Worm (Caenorhabditis elegans): ENCODE results near the gene poml-4.

- TF ChIP-seq nhr-47 (tag; optimal IDR thresholded peaks at IDR 0.05) (no peak), nhr-237 (tag; optimal IDR thresholded peaks at IDR 0.05) (no peak), pqm-1 (tag; optimal IDR thresholded peaks at IDR 0.05) (no peak), dsc-1 (tag; optimal IDR thresholded peaks at IDR 0.05) (no peak), elt-2 (tag; optimal IDR thresholded peaks at IDR 0.05) (no peak), nhr-11 (tag; optimal IDR thresholded peaks at IDR 0.05) (no peak), fos-1 (tag; optimal IDR thresholded peaks at IDR 0.05) (no peak), lin-15B (tag; optimal IDR thresholded peaks at IDR 0.05) (no peak), nhr-28 (tag; optimal IDR thresholded peaks at IDR 0.05) (no peak), jun-1 (tag; optimal IDR thresholded peaks at IDR 0.05) (no peak), unc-130 (tag; optimal IDR thresholded peaks at IDR 0.05) (no peak)
Observed at ce11 chrII:1586305-1586704, 45.6 kb downstream of the poml-4 start, which contains the start of gene T07H3.8.

Measured in whole organism, L1 larva.